Worm (Caenorhabditis elegans): Measurements from ENCODE around the gene C27A7.3.

- TF ChIP-seq fkh-10 (GFP tag; optimal IDR thresholded peaks at IDR 0.05) (no peak), mdl-1 (tag; optimal IDR thresholded peaks at IDR 0.05) (no peak), pqm-1 (tag; optimal IDR thresholded peaks at IDR 0.05) (no peak), unc-130 (GFP tag; optimal IDR thresholded peaks at IDR 0.05) (no peak), lir-3 (tag; optimal IDR thresholded peaks at IDR 0.05) (no peak), nhr-42 (GFP tag; IDR thresholded peaks at IDR 0.05) (no peak), nhr-76 (tag; optimal IDR thresholded peaks at IDR 0.05) (no peak), ZK546.5 (tag; optimal IDR thresholded peaks at IDR 0.05) (no peak), fos-1 (tag; optimal IDR thresholded peaks at IDR 0.05) (no peak), aly-2 (tag; optimal IDR thresholded peaks at IDR 0.05) (no peak), dve-1 (tag; optimal IDR thresholded peaks at IDR 0.05; ENCODE audit: insufficient read depth) (no peak)
Observed at ce11 chrV:12150607-12151006, 9.9 kb downstream of the C27A7.3 start, which contains the start of gene che-11.

All from whole organism, L4 larva.